Fruit fly (Drosophila melanogaster) whole organism: ENCODE data around the gene CG6610.

Experiments
- CG8478 ChIP-seq: fragments of >200 bp; optimal IDR thresholded peaks from 2 replicates; lab custom pipeline; 2018; ENCODE audit warnings: inconsistent platforms
- Dll ChIP-seq: fragments of >200 bp; optimal IDR thresholded peaks from 2 replicates; lab custom pipeline; 2017
- EcR ChIP-seq, 2 experiments: fragments of >200 bp; optimal IDR thresholded peaks; 2 replicates each; lab custom pipeline; 2017; ENCODE audit warnings: missing biosample characterization in 2 of 2, missing genetic modification characterization in 2 of 2, missing genetic modification reagents in 2 of 2
- pan ChIP-seq: fragments of >200 bp; optimal IDR thresholded peaks from 2 replicates; lab custom pipeline; 2017
- psq ChIP-seq: fragments of >200 bp; optimal IDR thresholded peaks from 2 replicates; lab custom pipeline; 2017
- usp ChIP-seq: fragments of >200 bp; optimal IDR thresholded peaks from 2 replicates; lab custom pipeline; 2017; ENCODE audit warnings: missing biosample characterization, missing genetic modification characterization, mixed read lengths

DNA sequence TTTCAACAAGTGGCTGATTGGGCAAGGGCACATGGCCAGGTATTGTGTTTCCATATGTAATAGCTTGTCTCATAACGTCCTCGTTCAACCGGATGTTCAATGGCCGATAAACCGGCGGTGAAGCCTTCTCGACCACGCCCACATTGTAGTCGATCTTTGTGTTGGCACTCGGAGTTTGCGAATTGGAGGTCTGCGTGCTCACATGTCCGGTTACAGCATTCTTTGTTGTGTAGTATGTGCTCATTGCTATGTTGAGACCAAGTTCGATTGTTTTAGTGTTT lies 50.0 kb downstream of the CG6610 start:
- TF ChIP-seq psq (lab: Kevin White, UChicago): no peak
- no peak for TF ChIP-seq CG8478 (lab: Kevin White, UChicago)
- no peak for TF ChIP-seq Dll (lab: Kevin White, UChicago)
- TF ChIP-seq usp (GFP tag; lab: Kevin White, UChicago): no peak
- no peak for TF ChIP-seq pan
- TF ChIP-seq EcR (GFP tag; optimal IDR thresholded peaks at IDR 0.05; lab: Kevin White, UChicago): no peak
